Worm (Caenorhabditis elegans): Measurements from ENCODE around the gene gst-18.

The gst-18 gene

ce11 chrII:13638576-13638975, 7.9 kb upstream of the gst-18 start:
- TF ChIP-seq unc-62 (GFP tag; optimal IDR thresholded peaks at IDR 0.05), result no peak

DNA sequence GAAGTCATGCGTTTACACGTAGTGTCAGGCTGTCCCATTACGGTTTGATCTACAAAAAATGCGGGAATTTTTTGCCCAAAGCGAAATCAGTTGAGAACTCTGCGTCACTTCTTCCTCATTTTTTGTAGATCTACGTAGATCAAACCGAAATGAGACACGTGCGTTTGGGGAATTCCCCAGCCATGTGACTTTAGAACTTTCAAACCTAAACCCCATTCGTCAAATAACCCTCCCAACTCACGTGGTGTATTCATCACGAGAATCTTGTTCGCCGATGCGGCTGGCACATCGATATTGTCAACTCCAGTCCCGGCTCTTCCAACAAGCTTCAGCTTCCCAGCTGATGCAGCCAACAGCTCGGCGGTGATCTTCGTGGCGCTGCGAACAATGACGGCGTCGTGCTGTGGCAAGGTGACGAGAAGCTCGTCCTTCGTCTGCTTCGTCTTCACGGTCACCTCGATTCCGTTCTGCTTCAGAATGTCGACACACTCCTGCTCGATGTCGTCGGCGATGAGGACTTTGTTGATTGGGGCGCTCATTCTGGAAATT, 7.3 kb upstream of the gst-18 start, which contains the start of gene phdh-1:
phdh-1 (minus strand) TSS at position 540 of the 549 bp plus-strand sequence.
- TF ChIP-seq unc-62 (GFP tag; optimal IDR thresholded peaks at IDR 0.05), result no peak

ce11 chrII:13637464-13637863, 6.8 kb upstream of the gst-18 start:
- TF ChIP-seq unc-62 (GFP tag; optimal IDR thresholded peaks at IDR 0.05), result no peak

DNA sequence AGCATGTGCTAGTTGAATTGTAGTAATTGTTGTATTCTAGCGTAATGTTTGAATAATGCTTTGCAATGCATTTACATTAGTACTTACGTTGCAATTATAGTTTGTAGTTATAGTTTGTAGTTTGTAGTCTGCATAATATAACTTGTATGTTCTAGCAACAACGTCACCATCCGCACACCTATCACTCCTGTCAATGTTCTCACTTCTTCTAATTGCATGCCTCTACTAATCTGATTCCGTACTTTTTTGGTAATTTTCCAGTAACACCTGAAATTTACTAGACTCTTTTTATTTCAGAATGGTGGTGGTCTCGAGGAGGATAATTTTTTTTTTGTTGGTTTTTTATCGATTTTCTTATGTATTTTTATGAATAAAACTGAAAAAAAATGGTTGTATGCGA, 5.9 kb upstream of the gst-18 start:
- TF ChIP-seq unc-62 (GFP tag; optimal IDR thresholded peaks at IDR 0.05), result no peak

- no peak for TF ChIP-seq unc-62 (GFP tag; optimal IDR thresholded peaks at IDR 0.05)
These were observed 1.6 kb upstream of the gst-18 start, which contains the start of gene tag-10 for ce11 chrII:13632238-13632637. tag-10 (plus strand) TSS chrII:13632584.

DNA sequence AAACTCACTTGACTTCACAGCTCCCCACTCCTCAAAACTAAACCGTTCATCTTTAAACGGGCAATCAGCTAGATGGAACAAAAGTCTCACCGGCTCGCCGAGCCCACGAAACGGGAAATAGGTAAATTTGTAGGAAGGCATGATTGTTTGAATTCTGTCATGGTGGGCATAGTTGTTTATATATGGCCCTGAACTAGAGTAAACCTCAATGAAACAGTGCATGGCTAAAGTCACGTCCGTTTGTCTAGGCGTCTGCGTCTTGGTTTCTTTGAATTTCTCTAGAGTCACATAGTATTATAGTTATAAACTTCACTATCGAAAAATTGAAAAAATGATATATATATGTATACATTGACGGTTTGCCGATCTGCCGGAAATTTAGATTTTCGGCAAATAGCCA, 3.7 kb downstream of the gst-18 start, which contains the start of gene gst-19:
gst-19 (minus strand) TSS at position 145 of the 400 bp plus-strand sequence.
- TF ChIP-seq unc-62 (GFP tag; optimal IDR thresholded peaks at IDR 0.05), result no peak

ce11 chrII:13624330-13624729, 6.4 kb downstream of the gst-18 start, which contains the start of gene gst-16:
gst-16 (minus strand) TSS chrII:13624440.
- TF ChIP-seq unc-62 (GFP tag; optimal IDR thresholded peaks at IDR 0.05), result no peak

ce11 chrII:13617808-13618207, 12.9 kb downstream of the gst-18 start, which contains the start of gene gst-12:
gst-12 (minus strand) TSS chrII:13618061.
- TF ChIP-seq unc-62 (GFP tag; optimal IDR thresholded peaks at IDR 0.05), result no peak

DNA sequence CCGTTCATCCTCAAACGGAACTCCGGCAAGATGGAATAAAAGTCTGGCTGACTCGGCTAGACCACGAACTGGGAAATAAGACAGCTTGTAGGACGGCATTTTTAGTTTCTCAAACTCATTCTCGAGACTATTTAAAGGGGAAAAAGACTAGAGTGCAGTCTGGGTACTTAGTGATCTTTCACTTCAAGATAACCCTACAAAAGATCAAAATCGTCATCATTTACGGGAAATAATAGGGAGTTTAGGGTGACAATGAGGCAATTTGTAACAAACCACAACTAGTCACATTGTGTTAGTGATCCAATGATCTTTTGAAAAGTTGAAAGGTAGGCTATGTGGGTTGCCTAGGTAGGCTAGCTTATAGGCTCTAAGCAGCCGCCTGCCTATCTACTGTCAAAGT, 14.7 kb downstream of the gst-18 start, which contains the start of gene gst-14:
gst-14 (minus strand) TSS at position 101 of the 400 bp plus-strand sequence.
- TF ChIP-seq unc-62 (GFP tag; optimal IDR thresholded peaks at IDR 0.05), result no peak

DNA sequence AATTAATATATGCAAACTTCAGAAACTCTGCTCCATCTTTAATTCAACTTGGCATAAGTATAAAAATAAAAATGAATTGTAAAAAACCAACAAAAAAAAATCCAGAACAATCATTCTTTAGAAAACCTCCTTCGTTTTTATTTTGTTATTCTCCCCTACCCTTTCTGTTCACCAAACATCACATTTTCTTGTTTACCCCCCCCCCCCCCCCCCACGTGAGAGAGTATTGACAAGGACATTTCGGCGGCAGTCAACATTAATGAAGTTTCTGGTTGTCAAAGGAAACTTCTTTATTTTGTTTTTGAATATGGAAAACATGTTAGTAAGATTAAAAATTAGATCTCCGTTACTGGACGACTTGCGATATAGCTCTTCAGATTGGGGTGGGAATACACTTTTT, 16.2 kb downstream of the gst-18 start:
- TF ChIP-seq unc-62 (GFP tag; optimal IDR thresholded peaks at IDR 0.05), result no peak

DNA sequence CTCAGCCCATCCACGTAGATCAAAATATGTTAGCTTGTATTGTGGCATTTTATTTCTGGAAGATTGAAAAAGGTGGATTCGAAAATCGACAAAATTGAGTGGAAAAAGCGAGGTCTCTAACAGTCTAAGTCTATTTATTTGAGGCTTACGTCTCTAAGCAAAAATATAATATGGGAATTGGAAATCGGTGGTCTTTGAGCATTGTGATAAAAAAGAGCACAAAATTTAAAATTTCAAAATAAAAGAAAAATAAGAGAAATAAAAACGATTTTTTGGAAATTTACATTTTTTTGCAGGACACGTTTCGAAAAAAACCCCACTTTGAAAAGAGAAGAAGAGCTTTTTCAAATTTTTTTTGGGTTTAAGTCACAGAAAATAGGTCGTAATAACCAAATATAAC, 17.6 kb downstream of the gst-18 start, which contains the start of gene gst-15:
gst-15 (minus strand) TSS at position 101 of the 400 bp plus-strand sequence.
- TF ChIP-seq unc-62 (GFP tag; optimal IDR thresholded peaks at IDR 0.05), result no peak

DNA sequence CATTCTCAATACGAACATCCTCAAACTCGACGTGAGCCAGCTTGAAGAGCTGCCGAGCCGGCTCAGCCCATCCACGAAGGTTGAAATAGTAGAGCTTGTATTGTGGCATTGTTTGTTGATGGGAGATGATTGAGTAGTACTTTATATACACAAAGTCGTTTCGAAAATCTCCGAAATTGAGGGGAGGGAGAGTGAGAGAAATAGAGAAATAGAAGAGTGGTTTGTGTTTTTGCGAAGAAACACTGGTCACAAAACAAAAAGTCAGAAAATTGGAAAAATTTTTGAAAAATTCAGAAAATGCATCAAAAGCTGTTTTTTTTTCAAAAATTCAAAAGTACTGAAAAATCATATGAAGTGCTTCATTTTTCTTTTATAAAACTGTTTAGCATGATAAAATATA, 19.5 kb downstream of the gst-18 start, which contains the start of gene gst-24:
gst-24 (minus strand) TSS at position 181 of the 400 bp plus-strand sequence.
- TF ChIP-seq unc-62 (GFP tag; optimal IDR thresholded peaks at IDR 0.05), result no peak

DNA sequence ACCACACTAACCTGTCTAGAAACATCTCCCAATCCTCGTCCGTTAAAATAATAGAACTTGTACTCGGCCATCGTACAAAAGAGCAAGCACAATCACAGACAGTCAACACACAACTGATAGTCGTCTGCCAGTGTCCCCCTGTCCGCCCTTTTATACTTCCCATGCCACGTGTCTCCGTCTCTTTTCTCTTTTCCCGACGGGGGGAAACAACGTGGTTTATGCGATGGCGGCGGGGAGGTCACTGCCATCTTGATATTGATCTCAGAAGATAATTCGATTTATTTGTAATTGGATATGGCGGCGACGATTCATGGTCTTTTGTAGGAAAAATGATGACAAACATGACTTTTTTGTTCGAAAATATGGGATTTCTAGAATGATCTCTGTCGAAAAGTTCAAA, 21.0 kb downstream of the gst-18 start, which contains the start of gene gst-20:
gst-20 (minus strand) TSS at position 170 of the 400 bp plus-strand sequence.
- TF ChIP-seq unc-62 (GFP tag; optimal IDR thresholded peaks at IDR 0.05), result no peak

DNA sequence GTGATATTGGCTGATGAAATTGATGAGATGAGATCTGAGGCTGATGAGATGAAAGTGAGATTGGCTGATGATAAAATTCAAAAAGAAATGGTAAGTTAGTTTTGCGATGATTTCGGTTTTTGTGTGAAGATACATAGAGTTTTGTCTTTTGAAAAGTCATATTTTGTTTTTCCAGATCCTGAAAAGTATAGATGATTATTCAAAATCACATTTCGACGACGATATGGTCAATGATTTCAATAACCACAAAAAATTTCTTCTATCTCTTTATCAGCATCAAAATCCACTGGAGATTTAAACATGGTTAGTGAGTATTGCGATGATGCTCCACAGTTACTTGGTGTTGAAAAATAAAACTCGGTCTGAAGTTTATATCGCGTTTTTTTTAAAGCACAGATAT, 29.8 kb downstream of the gst-18 start, which contains the start of gene csp-1:
csp-1 (plus strand) TSS at position 301 of the 400 bp plus-strand sequence.
- no peak for TF ChIP-seq unc-62 (GFP tag; optimal IDR thresholded peaks at IDR 0.05)

- no peak for TF ChIP-seq unc-62 (GFP tag; optimal IDR thresholded peaks at IDR 0.05)
These were observed 34.1 kb downstream of the gst-18 start, which contains the start of the genes fbxc-23 and csc-1 for ce11 chrII:13596505-13596977. fbxc-23 (minus strand) TSS chrII:13596555. csc-1 (plus strand) TSS chrII:13596955.

DNA sequence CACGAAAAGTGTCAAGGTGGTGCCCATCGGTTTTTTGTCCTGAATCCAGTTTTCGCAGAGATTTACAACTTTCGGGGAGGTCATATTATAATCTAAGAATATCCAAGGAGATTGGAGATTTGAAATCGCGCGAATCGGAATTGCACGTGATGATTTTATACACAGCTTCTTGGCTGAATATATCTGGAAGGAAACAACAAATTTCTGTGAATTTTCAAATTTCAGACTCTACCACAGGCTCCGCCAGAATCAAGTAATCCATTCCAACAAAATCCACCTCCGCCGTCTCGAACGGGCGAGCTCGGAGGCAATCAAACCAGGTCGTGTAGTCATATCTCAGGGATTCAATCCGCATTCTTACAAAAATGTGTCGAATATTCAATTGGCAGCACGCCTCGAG, 35.4 kb downstream of the gst-18 start:
- no peak for TF ChIP-seq unc-62 (GFP tag; optimal IDR thresholded peaks at IDR 0.05)

DNA sequence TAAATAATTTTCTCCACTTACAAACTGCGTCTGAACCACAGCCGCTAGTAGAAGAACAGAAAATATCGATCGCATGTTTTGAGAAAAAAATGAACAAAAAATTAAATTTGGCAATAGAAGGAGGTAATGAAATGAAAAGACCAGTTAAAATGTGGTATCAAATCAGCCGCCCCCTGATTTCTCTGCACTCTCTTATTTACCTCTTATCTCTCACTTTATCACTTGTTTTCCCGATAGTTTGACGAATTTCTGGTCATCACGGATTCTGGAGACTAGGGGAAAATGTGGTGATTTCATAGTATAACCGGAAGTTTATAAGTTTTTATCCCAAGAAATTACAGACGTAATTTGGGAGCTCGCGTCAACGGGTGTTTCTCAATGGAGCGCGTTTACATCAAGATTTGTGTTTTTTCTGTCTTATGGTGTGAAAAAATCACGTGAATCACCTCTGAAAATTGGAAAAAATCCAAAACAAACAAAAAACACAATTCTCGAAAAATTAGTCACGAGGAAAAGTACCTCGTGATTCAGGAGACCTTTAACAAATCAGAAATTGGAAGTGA, 36.9 kb downstream of the gst-18 start, which contains the start of gene clec-146:
clec-146 (minus strand) TSS at position 116 of the 563 bp plus-strand sequence.
- TF ChIP-seq unc-62 (GFP tag; optimal IDR thresholded peaks at IDR 0.05), result no peak

Data from whole organism, dauer.